Fruit fly (Drosophila melanogaster) whole organism, wandering third instar larva: ENCODE data around the gene Fum4.

Experiments
- Abd-B ChIP-seq: fragments of >200 bp; optimal IDR thresholded peaks from 2 replicates; lab custom pipeline; 2017; ENCODE audit warnings: missing biosample characterization, missing genetic modification characterization
- CG32264 ChIP-seq: fragments of 200-800 bp; sonication (Bioruptor generic); optimal IDR thresholded peaks from 2 replicates; lab custom pipeline; 2016; ENCODE audit warnings: missing biosample characterization, missing genetic modification characterization
- GATAd ChIP-seq: sonication (Bioruptor generic); optimal IDR thresholded peaks from 2 replicates; lab custom pipeline; 2016; ENCODE audit warnings: missing biosample characterization, missing genetic modification characterization
- Hnf4 ChIP-seq: fragments of 200-800 bp; sonication (Bioruptor generic); optimal IDR thresholded peaks from 2 replicates; lab custom pipeline; 2016; ENCODE audit warnings: missing biosample characterization, mild to moderate bottlenecking, missing genetic modification characterization
- Hr78 ChIP-seq: fragments of >200 bp; optimal IDR thresholded peaks from 2 replicates; lab custom pipeline; 2017; ENCODE audit warnings: missing biosample characterization, missing genetic modification characterization
- Hr83 ChIP-seq: fragments of 200-300 bp; sonication (Bioruptor generic); optimal IDR thresholded peaks from 2 replicates; lab custom pipeline; 2016; ENCODE audit warnings: missing biosample characterization, mild to moderate bottlenecking, missing genetic modification characterization, moderate library complexity; ENCODE audit not compliant: poor library complexity, severe bottlenecking
- Jra ChIP-seq: sonication (Bioruptor generic); optimal IDR thresholded peaks from 2 replicates; lab custom pipeline; 2016; ENCODE audit warnings: missing biosample characterization, missing genetic modification characterization
- Mio ChIP-seq: sonication (Bioruptor generic); optimal IDR thresholded peaks from 2 replicates; lab custom pipeline; 2016; ENCODE audit warnings: missing biosample characterization, missing genetic modification characterization
- Myc ChIP-seq: fragments of >200 bp; optimal IDR thresholded peaks from 2 replicates; lab custom pipeline; 2017
- N ChIP-seq: fragments of >200 bp; optimal IDR thresholded peaks from 2 replicates; lab custom pipeline; 2018; ENCODE audit warnings: missing biosample characterization, missing external identifiers, missing genetic modification characterization
- Vsx2 ChIP-seq: fragments of 200-300, 225-300 bp; sonication (Bioruptor generic); optimal IDR thresholded peaks from 2 replicates; lab custom pipeline; 2018; ENCODE audit warnings: missing biosample characterization, missing genetic modification characterization; ENCODE audit not compliant: partially characterized antibody
- br ChIP-seq: fragments of 200-800 bp; sonication (Bioruptor generic); optimal IDR thresholded peaks from 2 replicates; lab custom pipeline; 2016; ENCODE audit warnings: missing biosample characterization, missing genetic modification characterization
- dl ChIP-seq, 2 experiments: fragments of 175-275, 200-275 bp in 1 of 2; fragments of 200-275 bp in 1 of 2; sonication (Bioruptor generic); optimal IDR thresholded peaks; lab custom pipeline; 2018; ENCODE audit warnings: mild to moderate bottlenecking in 2 of 2, missing biosample characterization in 2 of 2, missing genetic modification characterization in 2 of 2, moderate library complexity in 2 of 2; ENCODE audit not compliant: partially characterized antibody in 2 of 2, insufficient read depth in 1 of 2
- dmrt93B ChIP-seq: fragments of 200-800 bp; sonication (Bioruptor generic); optimal IDR thresholded peaks from 2 replicates; lab custom pipeline; 2018; ENCODE audit warnings: missing biosample characterization, mild to moderate bottlenecking, missing genetic modification characterization
- dsf ChIP-seq: sonication (Bioruptor generic); optimal IDR thresholded peaks from 2 replicates; lab custom pipeline; 2016; ENCODE audit warnings: missing biosample characterization, missing genetic modification characterization, borderline replicate concordance
- ey ChIP-seq: fragments of 200-800 bp; sonication (Bioruptor generic); optimal IDR thresholded peaks from 2 replicates; lab custom pipeline; 2016; ENCODE audit warnings: missing biosample characterization, missing genetic modification characterization
- foxo ChIP-seq, 2 experiments: fragments of 200-800 bp; sonication (Bioruptor generic); optimal IDR thresholded peaks; 2 replicates in 1 of 2; 3 replicates in 1 of 2; lab custom pipeline; 2016 to 2017; ENCODE audit warnings: missing biosample characterization in 2 of 2, missing genetic modification characterization in 2 of 2
- fru ChIP-seq: fragments of 200-800 bp; sonication (Bioruptor generic); optimal IDR thresholded peaks from 3 replicates; lab custom pipeline; 2016; ENCODE audit warnings: missing biosample characterization, mild to moderate bottlenecking, missing genetic modification characterization
- jim ChIP-seq: fragments of 175-275, 200-325 bp; sonication (Bioruptor generic); optimal IDR thresholded peaks from 2 replicates; lab custom pipeline; 2016; ENCODE audit warnings: missing biosample characterization, mild to moderate bottlenecking, missing genetic modification characterization
- lola ChIP-seq: fragments of >200 bp; optimal IDR thresholded peaks from 2 replicates; lab custom pipeline; 2017; ENCODE audit warnings: missing biosample characterization, missing genetic modification characterization
- psq ChIP-seq: fragments of 200-800 bp; sonication (Bioruptor generic); optimal IDR thresholded peaks from 3 replicates; lab custom pipeline; 2017; ENCODE audit warnings: missing biosample characterization, mild to moderate bottlenecking, missing genetic modification characterization, moderate library complexity
- rgr ChIP-seq: fragments of 200-800 bp; sonication (Bioruptor generic); optimal IDR thresholded peaks from 3 replicates; lab custom pipeline; 2016; ENCODE audit warnings: missing biosample characterization, mild to moderate bottlenecking, missing genetic modification characterization
- sage ChIP-seq: fragments of 200-800 bp; sonication (Bioruptor generic); optimal IDR thresholded peaks from 2 replicates; lab custom pipeline; 2016; ENCODE audit warnings: missing biosample characterization, mild to moderate bottlenecking, missing genetic modification characterization
- usp ChIP-seq: fragments of >200 bp; optimal IDR thresholded peaks from 2 replicates; lab custom pipeline; 2017; ENCODE audit warnings: missing biosample characterization, missing genetic modification characterization
- woc ChIP-seq: sonication (Bioruptor generic); optimal IDR thresholded peaks from 2 replicates; lab custom pipeline; 2016; ENCODE audit warnings: missing biosample characterization, mild to moderate bottlenecking, missing genetic modification characterization

The Fum4 gene

DNA sequence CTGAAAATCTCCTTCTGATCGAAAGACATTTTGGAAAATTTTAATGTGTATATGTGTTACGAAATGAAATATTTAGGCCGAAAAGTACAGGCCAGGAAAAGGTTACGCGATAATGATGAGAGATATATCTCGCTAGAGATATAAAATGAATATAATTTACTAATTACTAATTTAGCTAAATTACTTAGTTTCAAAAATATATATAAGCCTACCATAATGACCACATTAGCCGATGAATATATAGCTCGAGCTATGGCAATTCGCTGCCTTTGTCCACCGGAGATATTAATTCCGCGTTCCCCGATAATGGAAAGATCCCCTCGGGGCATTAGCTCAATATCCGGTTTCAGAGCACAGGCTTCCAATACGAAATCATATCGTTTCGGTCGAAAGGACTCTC lies at the start of gene Fum4:
Fum4 (minus strand) TSS at position 101 of the 400 bp plus-strand sequence.
- no peak for TF ChIP-seq Hr83

DNA sequence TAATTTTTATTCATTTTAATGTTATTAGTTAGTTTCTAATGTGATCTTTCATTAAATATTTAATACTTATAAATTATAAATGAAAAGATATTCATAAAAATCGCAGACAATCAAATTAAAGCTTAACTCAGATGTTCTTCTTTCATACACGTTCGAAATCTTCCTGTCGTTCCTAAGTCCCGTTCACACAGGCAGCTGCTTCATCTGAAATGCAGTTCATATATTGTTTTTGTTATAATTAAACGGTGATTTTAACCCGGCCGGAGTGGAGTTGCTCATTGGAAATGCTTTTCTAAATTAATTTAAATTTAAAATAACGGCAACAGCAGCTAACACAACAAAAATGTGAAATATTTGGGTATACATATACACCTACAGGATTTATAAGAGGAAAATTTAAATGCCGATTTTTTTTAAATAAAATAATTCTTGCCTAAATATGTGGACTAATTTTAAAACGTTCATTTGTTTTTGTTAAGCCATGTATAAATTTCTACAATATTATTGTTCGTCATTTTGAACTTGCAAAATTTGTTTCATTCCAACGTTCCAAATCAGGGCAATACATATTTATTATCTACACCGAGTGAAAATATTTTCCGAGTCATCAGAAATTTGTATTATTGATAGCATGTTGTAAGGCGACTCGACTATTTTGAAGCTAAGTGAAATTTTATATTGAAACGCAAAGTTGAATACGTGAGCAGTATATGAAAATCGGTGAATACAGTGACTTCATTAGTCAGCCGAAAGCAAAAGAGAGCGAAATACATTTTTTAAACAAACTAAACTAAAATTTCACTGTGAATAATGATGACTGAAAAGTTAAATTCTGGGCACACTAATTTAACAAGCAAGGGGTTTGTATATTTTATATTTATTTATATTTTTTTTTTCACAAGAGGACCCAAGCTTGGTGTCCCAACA lies 47.7 kb upstream of the Fum4 start, which contains the start of gene me31B:
me31B (plus strand) TSS at position 616 of the 927 bp plus-strand sequence.
- TF ChIP-seq GATAd (GFP tag; lab: Kevin White, UChicago) = no peak
- peak; percentile 1 for TF ChIP-seq Hnf4 (GFP tag; lab: Kevin White, UChicago)
- TF ChIP-seq woc (GFP tag; lab: Kevin White, UChicago) = peak; percentile 76
- TF ChIP-seq Mio (GFP tag; lab: Kevin White, UChicago) = no peak

DNA sequence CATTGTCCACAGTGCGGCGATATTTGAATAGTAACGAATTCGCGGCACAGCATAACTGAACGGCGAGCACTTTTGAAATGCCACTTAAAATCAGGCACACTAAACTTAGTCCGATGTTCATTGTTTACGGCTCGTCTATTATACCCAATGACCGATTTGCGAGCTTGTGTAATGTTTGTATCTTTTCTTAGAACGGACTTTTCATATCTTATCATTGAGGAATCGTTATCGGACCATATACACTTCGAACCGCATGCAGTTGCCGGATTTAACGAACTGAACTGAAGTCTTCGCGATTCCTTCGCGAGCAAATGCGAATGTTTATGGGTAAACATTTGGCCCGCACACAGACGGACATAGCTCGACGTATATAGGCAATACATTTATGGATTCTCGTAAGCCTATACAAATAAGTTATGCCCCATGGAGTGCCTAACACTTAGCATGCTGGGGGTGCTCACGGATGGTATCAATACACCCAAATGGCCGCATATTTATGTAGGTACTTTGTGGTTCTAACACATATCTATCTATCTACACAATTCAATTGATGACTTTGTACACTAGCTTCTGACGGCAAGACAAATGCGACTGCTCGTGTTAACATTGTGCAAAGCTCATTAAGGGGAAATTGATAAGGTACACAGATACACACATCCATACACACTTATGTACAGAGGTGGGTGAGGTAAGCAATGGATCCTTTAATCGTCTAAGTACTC lies 46.6 kb upstream of the Fum4 start, which contains the start of gene mthl15:
mthl15 (minus strand) TSS at position 593 of the 722 bp plus-strand sequence.
- no peak for TF ChIP-seq fru (GFP tag; lab: Kevin White, UChicago)
- no peak for TF ChIP-seq ey (GFP tag; lab: Kevin White, UChicago)
- no peak for TF ChIP-seq dmrt93B (GFP tag; lab: Kevin White, UChicago)
- TF ChIP-seq usp (GFP tag; lab: Kevin White, UChicago) = no peak
- no peak for TF ChIP-seq sage
- no peak for TF ChIP-seq dsf (GFP tag; lab: Kevin White, UChicago)
- no peak for TF ChIP-seq Mio (GFP tag; lab: Kevin White, UChicago)
- no peak for TF ChIP-seq dl (GFP tag; optimal IDR thresholded peaks at IDR 0.05; lab: Kevin White, UChicago; ENCODE audit: insufficient read depth in 1 of 2, partially characterized antibody in 2 of 2)

DNA sequence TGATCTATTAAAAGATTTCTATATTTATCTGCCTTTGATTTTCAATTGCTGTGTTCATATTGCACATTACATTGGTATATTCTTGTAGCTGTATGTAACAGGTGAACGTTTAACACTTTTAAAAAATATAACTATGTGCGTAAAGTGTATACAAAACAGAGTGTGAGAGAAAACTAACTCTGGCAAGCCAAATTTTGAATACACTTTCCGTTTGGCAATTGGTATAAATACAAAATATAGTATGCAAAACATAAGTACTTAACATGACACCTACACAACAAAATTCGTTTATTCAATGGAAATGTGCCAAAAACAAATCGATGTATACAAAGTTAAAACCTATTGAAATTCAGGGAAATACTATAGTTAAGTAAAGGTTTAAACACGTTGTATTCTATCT lies 41.5 kb upstream of the Fum4 start:
- TF ChIP-seq GATAd (GFP tag; lab: Kevin White, UChicago) (no peak), lola (no peak), Vsx2 (GFP tag; lab: Kevin White, UChicago) (no peak), Hr78 (GFP tag; lab: Kevin White, UChicago) (no peak), sage (no peak), psq (GFP tag; lab: Kevin White, UChicago) (no peak), br (no peak), rgr (GFP tag; lab: Kevin White, UChicago) (no peak), Myc (lab: Kevin White, UChicago) (no peak), Jra (GFP tag; lab: Kevin White, UChicago) (no peak), CG32264 (no peak), fru (GFP tag; lab: Kevin White, UChicago) (no peak), jim (GFP tag; lab: Kevin White, UChicago) (no peak), N (GFP tag; lab: Kevin White, UChicago) (no peak), foxo (GFP tag; optimal IDR thresholded peaks at IDR 0.05; lab: Kevin White, UChicago) (no peak), Mio (GFP tag; lab: Kevin White, UChicago) (no peak), dl (GFP tag; optimal IDR thresholded peaks at IDR 0.05; lab: Kevin White, UChicago; ENCODE audit: insufficient read depth in 1 of 2, partially characterized antibody in 2 of 2) (no peak), ey (GFP tag; lab: Kevin White, UChicago) (no peak), Abd-B (GFP tag; lab: Kevin White, UChicago) (no peak), woc (GFP tag; lab: Kevin White, UChicago) (no peak)

DNA sequence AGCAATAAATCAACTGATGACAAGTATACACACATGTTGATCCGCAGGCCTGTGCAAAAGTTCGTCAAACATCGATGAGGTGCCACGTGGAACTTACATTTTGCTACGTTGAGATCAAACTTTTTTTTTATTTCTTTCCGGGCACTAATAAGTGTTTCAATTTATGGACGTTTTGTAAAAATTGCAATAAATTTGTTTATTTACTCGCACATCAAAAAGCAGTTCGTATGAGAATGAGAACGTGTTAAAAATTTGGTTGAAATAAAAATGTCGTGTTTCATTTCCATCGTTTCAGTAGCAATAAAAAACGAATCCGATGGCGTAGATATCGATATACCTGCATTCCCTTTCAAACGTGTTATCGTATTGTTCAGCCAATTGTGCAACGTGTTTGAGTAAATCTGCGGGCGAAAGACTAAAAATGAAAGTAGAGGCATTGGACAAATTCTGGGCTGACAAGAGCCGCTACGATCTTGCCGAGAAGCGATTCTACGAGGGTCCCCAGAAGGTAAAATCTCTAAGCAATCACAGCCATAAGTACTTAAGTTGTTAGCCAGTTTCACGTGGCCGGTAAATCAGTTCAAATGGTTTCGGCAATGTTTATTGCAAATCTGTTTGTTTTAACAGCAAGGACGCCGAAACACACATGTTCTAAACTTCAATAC lies 41.0 kb upstream of the Fum4 start, which contains the start of gene eEF1delta:
eEF1delta (plus strand) TSS at position 356 of the 665 bp plus-strand sequence.
- TF ChIP-seq woc (GFP tag; lab: Kevin White, UChicago) = peak; percentile 57
- no peak for TF ChIP-seq Hr78 (GFP tag; lab: Kevin White, UChicago)
